Worm (Caenorhabditis elegans): ENCODE data around the gene Y57G7A.11.

Gene Y57G7A.11

DNA sequence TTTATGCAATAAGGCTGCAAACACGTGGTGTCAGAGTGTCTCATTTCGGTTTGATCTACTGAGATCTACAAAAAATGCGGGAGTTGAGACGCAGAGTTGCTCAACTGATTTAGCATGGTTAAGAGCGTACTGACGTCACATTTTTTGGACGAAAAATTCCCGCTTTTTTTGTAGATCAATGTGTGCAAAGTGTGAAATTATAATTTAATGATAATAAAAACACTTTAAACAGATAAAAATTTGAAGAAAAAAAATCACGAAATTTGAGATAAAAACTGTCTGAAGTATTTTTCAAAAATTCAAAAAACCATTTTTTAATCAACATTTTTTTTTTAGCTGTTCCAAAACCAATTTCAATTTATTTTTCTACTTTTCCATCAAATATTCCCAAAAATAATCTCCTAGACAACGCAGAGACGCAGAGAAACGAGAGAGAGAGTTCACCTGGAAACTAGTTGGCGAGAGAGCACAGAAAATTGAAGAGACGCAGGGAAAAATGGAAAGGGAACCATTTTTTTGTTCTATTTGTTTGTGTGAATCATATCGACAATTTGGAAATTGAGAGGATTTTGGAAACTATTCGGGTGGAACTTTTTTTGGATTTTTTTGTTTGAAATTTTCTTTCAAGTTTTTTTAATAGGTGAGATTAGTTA lies 20.5 kb upstream of the Y57G7A.11 start:
- TF ChIP-seq nhr-11 (tag; optimal IDR thresholded peaks at IDR 0.05): no peak
- TF ChIP-seq lin-29 (GFP tag; IDR thresholded peaks at IDR 0.05): no peak
- peak in 1 of 2 experiments; percentile 91 for TF ChIP-seq unc-62 (GFP tag; optimal IDR thresholded peaks at IDR 0.05 in 1 of 2)
- no peak for TF ChIP-seq unc-62 (tag; optimal IDR thresholded peaks at IDR 0.05)

DNA sequence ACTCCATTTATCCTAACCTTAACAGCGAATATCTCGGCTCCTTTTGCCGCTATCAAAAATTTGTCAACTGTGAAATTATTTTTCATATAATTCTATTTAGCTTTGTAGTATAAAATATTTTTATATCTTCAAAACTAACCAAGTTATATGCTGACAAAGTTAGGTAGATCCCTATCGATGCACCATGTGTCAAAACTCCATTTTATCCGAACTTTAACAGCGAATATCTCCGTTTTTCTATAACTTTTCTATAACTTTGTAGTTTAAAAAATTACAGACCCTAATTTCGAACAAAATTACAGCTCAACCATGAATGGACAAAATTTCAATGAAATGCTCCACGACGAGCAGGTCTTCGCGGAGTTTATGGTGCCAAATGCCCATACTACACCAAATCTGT lies 19.1 kb upstream of the Y57G7A.11 start, which contains the start of gene Y57G7A.2:
Gene Y57G7A.2 (plus strand): TSS at position 301 of the 400 bp plus-strand sequence.
- TF ChIP-seq aha-1 (tag): peak; percentile 41
- no peak for TF ChIP-seq F37D6.2 (tag; optimal IDR thresholded peaks at IDR 0.05)

DNA sequence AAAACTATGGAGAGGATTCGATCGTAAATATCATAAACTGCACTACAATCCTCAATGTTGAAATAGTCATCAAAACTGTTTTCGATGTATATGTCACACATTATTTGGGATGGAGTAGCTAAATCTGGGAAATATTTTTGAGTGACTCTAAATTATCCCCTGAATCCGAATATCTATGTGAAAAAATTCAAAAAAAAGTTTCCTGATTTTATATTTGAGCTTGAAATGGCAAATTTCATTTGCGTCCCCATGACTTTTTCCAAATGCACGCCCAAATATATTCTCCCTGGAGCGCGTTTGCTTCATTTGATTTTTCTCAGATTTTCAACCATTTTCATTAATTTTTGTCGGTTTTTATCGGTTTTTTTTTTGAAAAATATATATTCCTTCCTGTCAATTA lies 16.5 kb upstream of the Y57G7A.11 start, which contains the start of gene srz-64:
Gene srz-64 (minus strand): TSS at position 101 of the 400 bp plus-strand sequence.
- TF ChIP-seq ztf-11 (tag; optimal IDR thresholded peaks at IDR 0.05) (no peak), lin-1 (GFP tag; IDR thresholded peaks at IDR 0.05) (no peak), lin-15B (tag; optimal IDR thresholded peaks at IDR 0.05) (no peak), T20F7.1 (GFP tag; optimal IDR thresholded peaks at IDR 0.05) (no peak), nhr-42 (GFP tag; IDR thresholded peaks at IDR 0.05) (no peak), dmd-8 (GFP tag; IDR thresholded peaks at IDR 0.05) (no peak), snpc-1.2 (GFP tag; IDR thresholded peaks at IDR 0.05) (no peak), zfp-2 (tag; optimal IDR thresholded peaks at IDR 0.05) (no peak), lin-13 (GFP tag; optimal IDR thresholded peaks at IDR 0.05) (no peak), cey-2 (tag; optimal IDR thresholded peaks at IDR 0.05; ENCODE audit: borderline replicate concordance, insufficient read depth) (no peak), dve-1 (tag; optimal IDR thresholded peaks at IDR 0.05; ENCODE audit: insufficient read depth) (no peak), mes-2 (tag; optimal IDR thresholded peaks at IDR 0.05; ENCODE audit: poor library complexity, severe bottlenecking) (no peak), lin-38 (GFP tag; IDR thresholded peaks at IDR 0.05) (no peak), zip-2 (tag; optimal IDR thresholded peaks at IDR 0.05) (no peak)

DNA sequence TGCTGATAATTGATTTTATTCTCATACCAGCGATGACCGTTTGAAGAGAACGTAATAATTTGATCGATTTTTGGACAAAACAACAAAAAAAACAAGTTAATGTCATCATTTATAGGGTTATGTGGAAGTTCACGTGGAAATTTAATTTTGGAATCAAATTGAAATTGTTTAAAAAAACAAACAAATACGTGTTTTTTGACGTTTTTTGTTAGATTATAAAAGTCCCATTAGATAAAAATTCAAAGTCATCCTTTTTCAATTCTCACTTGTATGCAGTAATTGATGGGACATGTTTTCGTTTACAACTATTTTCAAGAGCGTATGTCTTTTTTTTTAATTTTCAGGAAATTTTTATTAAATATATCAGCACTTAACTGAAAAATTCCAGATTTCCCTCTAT lies 8.8 kb upstream of the Y57G7A.11 start, which contains the start of the genes Y57G7A.6 and Y57G7A.3:
Gene Y57G7A.6 (minus strand): TSS at position 101 of the 400 bp plus-strand sequence.
Gene Y57G7A.3 (plus strand): TSS at position 269 of the 400 bp plus-strand sequence.
- no peak for TF ChIP-seq skn-1 (tag; optimal IDR thresholded peaks at IDR 0.05)
- no peak for TF ChIP-seq nhr-48 (tag; optimal IDR thresholded peaks at IDR 0.05)
- no peak for TF ChIP-seq unc-39 (tag; optimal IDR thresholded peaks at IDR 0.05)
- no peak for TF ChIP-seq F37D6.2 (tag; optimal IDR thresholded peaks at IDR 0.05)
- no peak for TF ChIP-seq nhr-28 (tag; optimal IDR thresholded peaks at IDR 0.05)
- no peak for TF ChIP-seq ceh-82 (tag; optimal IDR thresholded peaks at IDR 0.05)
- no peak for TF ChIP-seq ZK546.5 (tag; optimal IDR thresholded peaks at IDR 0.05)
- TF ChIP-seq F26F4.8 (GFP tag; conservative IDR thresholded peaks at IDR 0.05): no peak
- no peak for TF ChIP-seq zfp-3 (GFP tag; conservative IDR thresholded peaks at IDR 0.05)
- no peak for TF ChIP-seq tag-97 (GFP tag; IDR thresholded peaks at IDR 0.05)
- TF ChIP-seq madf-9 (GFP tag; conservative IDR thresholded peaks at IDR 0.05): no peak
- no peak for TF ChIP-seq nhr-102 (tag; optimal IDR thresholded peaks at IDR 0.05)
- no peak for TF ChIP-seq mep-1 (tag; optimal IDR thresholded peaks at IDR 0.05)
- no peak for TF ChIP-seq snpc-4 (tag; optimal IDR thresholded peaks at IDR 0.05)

DNA sequence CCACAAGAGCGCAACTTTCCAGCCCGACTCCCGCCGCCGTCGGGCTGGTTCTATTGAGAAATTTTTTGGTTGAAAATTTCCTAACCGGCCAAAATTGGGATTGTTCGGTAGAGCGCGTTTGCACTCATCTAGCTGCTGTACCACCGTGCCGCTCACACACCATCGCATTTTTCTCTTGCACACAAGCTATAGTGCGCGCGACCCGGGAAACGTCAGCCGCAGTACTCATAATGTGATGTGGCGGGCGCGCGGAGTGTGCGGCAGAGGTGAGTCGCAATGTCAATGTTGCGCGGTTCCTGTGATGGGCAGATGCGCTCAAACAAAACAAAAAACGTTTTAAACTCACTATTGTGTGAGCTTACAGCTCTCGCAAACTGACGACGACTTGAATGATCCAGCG lies 8.3 kb upstream of the Y57G7A.11 start:
- peak; percentile 18; the same call in 1 of the 2 replicates for TF ChIP-seq set-16 (GFP tag; IDR thresholded peaks at IDR 0.05)
- no peak for TF ChIP-seq zip-11 (GFP tag; IDR thresholded peaks at IDR 0.05)
- no peak for TF ChIP-seq F26F4.8 (GFP tag; conservative IDR thresholded peaks at IDR 0.05)

All from whole organism, L4 larva.